Fruit fly (Drosophila melanogaster): ENCODE results near the gene shtd.
A peak's percentile ranks its signal among the peaks of the same experiment; 100 is the strongest.

shtd gene

dm6 chrX:15448809-15449208, 13.4 kb downstream of the shtd start:
- TF ChIP-seq Abd-B (GFP tag; optimal IDR thresholded peaks at IDR 0.05), result no peak
- peak; percentile 2 for TF ChIP-seq ey (GFP tag; optimal IDR thresholded peaks at IDR 0.05)
- no peak for TF ChIP-seq woc (GFP tag; optimal IDR thresholded peaks at IDR 0.05)
- no peak for TF ChIP-seq dl (GFP tag; optimal IDR thresholded peaks at IDR 0.05; ENCODE audit: insufficient read depth in 1 of 2, partially characterized antibody in 2 of 2)

dm6 chrX:15448136-15448535, 14.1 kb downstream of the shtd start:
- TF ChIP-seq fru (GFP tag; optimal IDR thresholded peaks at IDR 0.05) (no peak), sv (GFP tag; optimal IDR thresholded peaks at IDR 0.05) (no peak), Rel (GFP tag; optimal IDR thresholded peaks at IDR 0.05) (no peak), Rel (tag; optimal IDR thresholded peaks at IDR 0.05) (no peak), jim (GFP tag; optimal IDR thresholded peaks at IDR 0.05) (no peak), Myc (optimal IDR thresholded peaks at IDR 0.05) (no peak)

dm6 chrX:15443502-15443901, 18.7 kb downstream of the shtd start:
- no peak for TF ChIP-seq dl (GFP tag; optimal IDR thresholded peaks at IDR 0.05; ENCODE audit: insufficient read depth in 1 of 2, partially characterized antibody in 2 of 2)
- TF ChIP-seq fru (GFP tag; optimal IDR thresholded peaks at IDR 0.05), result no peak
- TF ChIP-seq Dfd (GFP tag; optimal IDR thresholded peaks at IDR 0.05), result no peak
- no peak for TF ChIP-seq CrebA (GFP tag; optimal IDR thresholded peaks at IDR 0.05; ENCODE audit: borderline replicate concordance)
- no peak for TF ChIP-seq pan (optimal IDR thresholded peaks at IDR 0.05)
- no peak for TF ChIP-seq Rel (GFP tag; optimal IDR thresholded peaks at IDR 0.05)
- no peak for TF ChIP-seq Rel (tag; optimal IDR thresholded peaks at IDR 0.05)
- no peak for TF ChIP-seq Hr78 (GFP tag; optimal IDR thresholded peaks at IDR 0.05)
- no peak for TF ChIP-seq tai (GFP tag; optimal IDR thresholded peaks at IDR 0.05)
- no peak for TF ChIP-seq br (GFP tag; optimal IDR thresholded peaks at IDR 0.05)
- no peak for TF ChIP-seq woc (GFP tag; optimal IDR thresholded peaks at IDR 0.05)
- no peak for TF ChIP-seq dmrt93B (GFP tag; optimal IDR thresholded peaks at IDR 0.05)
- no peak for TF ChIP-seq Dif (GFP tag; optimal IDR thresholded peaks at IDR 0.05; ENCODE audit: partially characterized antibody)
- TF ChIP-seq Abd-B (GFP tag; optimal IDR thresholded peaks at IDR 0.05), result no peak

dm6 chrX:15441245-15441644, 21.0 kb downstream of the shtd start, which contains the start of gene Cngl:
TSS of gene Cngl (minus strand) at chrX:15441252.
- TF ChIP-seq br (GFP tag; optimal IDR thresholded peaks at IDR 0.05) (no peak), foxo (GFP tag; optimal IDR thresholded peaks at IDR 0.05) (no peak), Mio (GFP tag; optimal IDR thresholded peaks at IDR 0.05) (no peak), jim (GFP tag; optimal IDR thresholded peaks at IDR 0.05) (no peak), Dif (GFP tag; optimal IDR thresholded peaks at IDR 0.05; ENCODE audit: partially characterized antibody) (no peak)

DNA sequence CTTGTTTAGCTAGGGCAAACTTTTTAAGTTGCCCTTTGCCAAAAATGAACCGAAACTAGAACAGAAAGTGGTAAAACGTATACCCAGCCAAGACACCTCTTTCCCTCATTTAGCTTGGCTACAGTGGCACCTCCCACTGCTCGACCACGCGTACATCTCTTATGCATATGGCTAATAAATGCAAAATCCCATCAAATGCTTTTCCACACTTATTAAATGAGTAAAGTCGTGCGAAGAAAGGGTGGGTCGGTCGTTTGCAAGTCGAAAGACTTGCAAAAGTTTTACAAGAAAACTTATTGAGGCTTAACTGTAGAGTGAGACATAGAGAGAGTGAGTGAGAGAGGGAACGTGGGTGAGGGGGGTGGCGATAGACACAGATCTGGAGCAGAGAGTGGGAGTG, 55.4 kb downstream of the shtd start:
- TF ChIP-seq CG9705 (GFP tag; optimal IDR thresholded peaks at IDR 0.05) (no peak), usp (GFP tag; optimal IDR thresholded peaks at IDR 0.05) (no peak), tai (GFP tag; optimal IDR thresholded peaks at IDR 0.05) (no peak), Hr78 (GFP tag; optimal IDR thresholded peaks at IDR 0.05) (no peak), ey (GFP tag; optimal IDR thresholded peaks at IDR 0.05) (no peak), Vsx2 (GFP tag; optimal IDR thresholded peaks at IDR 0.05; ENCODE audit: partially characterized antibody) (no peak), pan (optimal IDR thresholded peaks at IDR 0.05) (no peak)

Data from whole organism, wandering third instar larva.